Fruit fly (Drosophila melanogaster) Kc167 (cell line): ENCODE measurements around the gene Ance.

ENCODE experiments used
- Myc ChIP-seq: fragments of >200 bp; optimal IDR thresholded peaks from 2 replicates; lab custom pipeline; 2017; ENCODE audit warnings: missing external identifiers
- Sin3A ChIP-seq: fragments of >200 bp; optimal IDR thresholded peaks from 2 replicates; lab custom pipeline; 2018; ENCODE audit warnings: missing external identifiers
- h ChIP-seq: fragments of >200 bp; optimal IDR thresholded peaks from 3 replicates; lab custom pipeline; 2018; ENCODE audit warnings: missing external identifiers

dm6 chr2L:13904331-13904911 lies 1.0 kb upstream of the Ance start, which contains the start of gene Smg5:
- no peak for TF ChIP-seq Myc
- no peak for TF ChIP-seq h (lab: Kevin White, UChicago)
- no peak for TF ChIP-seq Sin3A (lab: Kevin White, UChicago)
